Fruit fly (Drosophila melanogaster): ENCODE measurements around the gene kay.
A peak's percentile ranks its signal among the peaks of the same experiment; 100 is the strongest.

The kay gene

dm6 chr3R:29816266-29816665 lies 50.5 kb downstream of the kay start, which contains the start of gene Vps16B:
Vps16B (minus strand) TSS chr3R:29816451.
- no peak for TF ChIP-seq CG12768 (GFP tag; optimal IDR thresholded peaks at IDR 0.05)
- no peak for TF ChIP-seq CG1620 (GFP tag; optimal IDR thresholded peaks at IDR 0.05)
- TF ChIP-seq CG7101 (tag; optimal IDR thresholded peaks at IDR 0.05) = no peak
- no peak for TF ChIP-seq toe (GFP tag; optimal IDR thresholded peaks at IDR 0.05)
- TF ChIP-seq CG33017 (tag; optimal IDR thresholded peaks at IDR 0.05) = no peak
- no peak for TF ChIP-seq ovo (GFP tag; optimal IDR thresholded peaks at IDR 0.05)
- TF ChIP-seq cic (GFP tag; optimal IDR thresholded peaks at IDR 0.05) = no peak
- no peak for TF ChIP-seq kay (GFP tag; ENCODE audit: borderline replicate concordance)
- TF ChIP-seq Hr96 (GFP tag; optimal IDR thresholded peaks at IDR 0.05) = no peak
- TF ChIP-seq bab1 (GFP tag; optimal IDR thresholded peaks at IDR 0.05) = no peak
- TF ChIP-seq Clk (GFP tag; optimal IDR thresholded peaks at IDR 0.05) = no peak
- TF ChIP-seq Crg-1 (GFP tag; optimal IDR thresholded peaks at IDR 0.05) = no peak

DNA sequence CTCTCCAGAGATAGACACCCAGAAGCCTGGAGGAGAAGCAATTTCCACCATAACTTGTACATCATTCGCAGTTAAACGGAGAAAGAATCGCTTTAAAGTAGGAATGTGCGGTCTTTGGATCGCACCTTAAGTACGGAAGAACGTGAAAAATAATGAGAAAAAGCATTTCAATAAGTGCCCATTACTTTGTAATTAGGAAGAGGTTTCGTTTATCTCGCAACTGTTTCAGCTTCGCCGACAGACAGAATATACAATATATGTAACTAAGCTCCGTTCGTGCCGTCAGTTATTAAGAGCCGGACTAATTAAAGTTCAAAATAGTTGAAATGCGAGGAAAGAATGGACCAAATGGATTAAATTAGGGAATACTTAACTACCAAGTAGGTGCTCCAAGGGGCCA lies 51.9 kb downstream of the kay start, which contains the start of gene CG7829:
CG7829 (minus strand) TSS at position 101 of the 400 bp plus-strand sequence.
- TF ChIP-seq ovo (GFP tag; optimal IDR thresholded peaks at IDR 0.05) (no peak), toe (GFP tag; optimal IDR thresholded peaks at IDR 0.05) (no peak), pad (GFP tag; optimal IDR thresholded peaks at IDR 0.05) (no peak), CG14711 (tag; optimal IDR thresholded peaks at IDR 0.05) (no peak), bab1 (GFP tag; optimal IDR thresholded peaks at IDR 0.05) (no peak), Mnt (GFP tag; optimal IDR thresholded peaks at IDR 0.05) (no peak), Crg-1 (GFP tag; optimal IDR thresholded peaks at IDR 0.05) (no peak), Clk (GFP tag; optimal IDR thresholded peaks at IDR 0.05) (no peak), CG11617 (GFP tag; optimal IDR thresholded peaks at IDR 0.05) (no peak), kay (GFP tag; ENCODE audit: borderline replicate concordance) (no peak), CG33017 (tag; optimal IDR thresholded peaks at IDR 0.05) (no peak), tj (GFP tag; optimal IDR thresholded peaks at IDR 0.05) (no peak), cic (GFP tag; optimal IDR thresholded peaks at IDR 0.05) (no peak)

dm6 chr3R:29818434-29819268 lies 52.9 kb downstream of the kay start, which contains the start of gene neo:
neo (plus strand) TSS chr3R:29819131.
- TF ChIP-seq CG7045 (GFP tag; optimal IDR thresholded peaks at IDR 0.05) (no peak), tj (GFP tag; optimal IDR thresholded peaks at IDR 0.05) (no peak), CG11617 (GFP tag; optimal IDR thresholded peaks at IDR 0.05) (no peak), toe (GFP tag; optimal IDR thresholded peaks at IDR 0.05) (no peak), pad (GFP tag; optimal IDR thresholded peaks at IDR 0.05) (no peak), CG5204 (GFP tag; optimal IDR thresholded peaks at IDR 0.05) (no peak), Mnt (GFP tag; optimal IDR thresholded peaks at IDR 0.05) (no peak), CG33017 (tag; optimal IDR thresholded peaks at IDR 0.05) (no peak), CG7101 (tag; optimal IDR thresholded peaks at IDR 0.05) (no peak), bab1 (GFP tag; optimal IDR thresholded peaks at IDR 0.05) (no peak), Clk (GFP tag; optimal IDR thresholded peaks at IDR 0.05) (no peak), Hr96 (GFP tag; optimal IDR thresholded peaks at IDR 0.05) (no peak), ovo (GFP tag; optimal IDR thresholded peaks at IDR 0.05) (no peak), cic (GFP tag; optimal IDR thresholded peaks at IDR 0.05) (no peak), Crg-1 (GFP tag; optimal IDR thresholded peaks at IDR 0.05) (no peak)

DNA sequence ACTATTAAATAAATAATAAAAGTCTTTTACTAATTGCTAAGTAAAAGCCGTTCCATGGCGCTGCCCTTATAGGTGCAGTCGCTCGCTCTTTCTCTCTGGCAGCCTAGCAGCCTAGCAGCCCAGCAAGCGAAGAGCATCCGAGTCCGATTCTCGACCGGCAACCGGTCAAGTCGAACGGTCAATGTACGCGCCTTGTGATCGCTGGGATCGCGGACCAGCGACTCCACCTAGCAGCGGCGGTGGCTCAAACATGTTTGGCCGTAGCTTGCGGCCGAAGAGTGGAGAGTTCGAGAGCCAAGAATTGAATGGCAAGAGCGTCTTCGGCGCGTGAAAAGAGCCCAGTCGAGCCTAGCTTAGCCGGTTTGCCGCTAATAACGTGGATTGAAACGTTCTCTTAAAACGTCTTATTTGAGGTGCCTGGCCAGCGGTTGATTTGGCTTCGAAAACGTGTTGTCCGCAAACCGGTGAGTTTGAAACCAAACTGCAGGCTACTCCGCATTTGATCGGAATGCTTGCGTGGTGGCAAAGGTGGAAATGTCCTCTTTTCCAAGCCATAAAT lies 63.5 kb downstream of the kay start:
- TF ChIP-seq CG7045 (GFP tag; optimal IDR thresholded peaks at IDR 0.05) (no peak), pad (GFP tag; optimal IDR thresholded peaks at IDR 0.05) (no peak), CG14711 (tag; optimal IDR thresholded peaks at IDR 0.05) (no peak)

DNA sequence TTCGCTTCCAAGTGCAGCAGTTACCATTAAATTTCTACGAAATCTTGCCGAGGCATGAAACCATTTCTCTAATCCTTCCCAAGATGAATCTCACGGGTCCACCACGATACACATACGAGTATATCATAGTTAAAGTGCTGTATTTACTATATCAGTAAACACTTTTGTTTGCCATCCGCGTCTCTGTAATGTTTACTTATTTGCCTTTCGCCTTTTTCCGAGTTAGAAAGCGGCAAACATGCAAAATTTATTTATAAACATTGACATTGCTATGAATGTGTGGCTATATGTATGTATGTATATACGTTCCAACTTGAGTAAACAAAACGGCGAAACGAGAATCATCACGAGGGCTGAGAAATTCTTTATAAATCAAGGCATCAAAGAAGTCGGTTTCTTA lies 65.1 kb downstream of the kay start:
- TF ChIP-seq cic (GFP tag; optimal IDR thresholded peaks at IDR 0.05) (peak; percentile 57), CG7045 (GFP tag; optimal IDR thresholded peaks at IDR 0.05) (peak; percentile 79), cnc (optimal IDR thresholded peaks at IDR 0.05) (no peak), pad (GFP tag; optimal IDR thresholded peaks at IDR 0.05) (peak; percentile 31), Mnt (GFP tag; optimal IDR thresholded peaks at IDR 0.05) (no peak), kay (GFP tag; ENCODE audit: borderline replicate concordance) (no peak), toe (GFP tag; optimal IDR thresholded peaks at IDR 0.05) (no peak), CG33017 (tag; optimal IDR thresholded peaks at IDR 0.05) (peak; percentile 55), Crg-1 (GFP tag; optimal IDR thresholded peaks at IDR 0.05) (peak; percentile 9), Clk (GFP tag; optimal IDR thresholded peaks at IDR 0.05) (no peak), tj (GFP tag; optimal IDR thresholded peaks at IDR 0.05) (no peak), ovo (GFP tag; optimal IDR thresholded peaks at IDR 0.05) (no peak), Hr96 (GFP tag; optimal IDR thresholded peaks at IDR 0.05) (peak; percentile 29), bab1 (GFP tag; optimal IDR thresholded peaks at IDR 0.05) (no peak), CG12768 (GFP tag; optimal IDR thresholded peaks at IDR 0.05) (peak; percentile 17), CG14711 (tag; optimal IDR thresholded peaks at IDR 0.05) (peak; percentile 69), CG7101 (tag; optimal IDR thresholded peaks at IDR 0.05) (peak; percentile 69), CG11617 (GFP tag; optimal IDR thresholded peaks at IDR 0.05) (no peak), CG5204 (GFP tag; optimal IDR thresholded peaks at IDR 0.05) (no peak), CG1620 (GFP tag; optimal IDR thresholded peaks at IDR 0.05) (no peak)

All from whole organism, adult.